Fruit fly (Drosophila melanogaster): ENCODE results near the gene bigmax.

Gene bigmax

dm6 chr3R:27244412-27244741 lies 43.9 kb downstream of the bigmax start (continued):
- TF ChIP-seq CG6791 (GFP tag; IDR thresholded peaks at IDR 0.05; ENCODE audit: partially characterized antibody) (no peak), Drgx (GFP tag; IDR thresholded peaks at IDR 0.05) (no peak), ci (GFP tag; IDR thresholded peaks at IDR 0.05) (0 out of 3 replicates have a peak, but pooled peaks have one; percentile 16), Hr51 (GFP tag; optimal IDR thresholded peaks at IDR 0.05) (no peak), CG9437 (GFP tag; optimal IDR thresholded peaks at IDR 0.05) (no peak), usp (GFP tag; optimal IDR thresholded peaks at IDR 0.05) (no peak), Fer1 (GFP tag; optimal IDR thresholded peaks at IDR 0.05) (no peak), hkb (optimal IDR thresholded peaks at IDR 0.05) (no peak), hkb (GFP tag; IDR thresholded peaks at IDR 0.05) (0 out of 2 replicates have a peak, but pooled peaks have one; percentile 18), CG14860 (GFP tag; IDR thresholded peaks at IDR 0.05; ENCODE audit: partially characterized antibody) (no peak), CG16779 (GFP tag; IDR thresholded peaks at IDR 0.05) (no peak), D19B (GFP tag; optimal IDR thresholded peaks at IDR 0.05) (peak; percentile 16), CG15479 (GFP tag; optimal IDR thresholded peaks at IDR 0.05) (no peak), Xrp1 (GFP tag; IDR thresholded peaks at IDR 0.05) (peak; percentile 35; the same call in 1 of the 2 replicates), CG11560 (tag; IDR thresholded peaks at IDR 0.05) (no peak), D19A (tag; optimal IDR thresholded peaks at IDR 0.05) (peak; percentile 97), Gsc (GFP tag; IDR thresholded peaks at IDR 0.05) (no peak), Side (GFP tag; optimal IDR thresholded peaks at IDR 0.05) (no peak), klu (GFP tag; IDR thresholded peaks at IDR 0.05) (no peak), CG17385 (GFP tag; optimal IDR thresholded peaks at IDR 0.05) (no peak), CG17328 (GFP tag; IDR thresholded peaks at IDR 0.05) (peak; percentile 42; the same call in 1 of the 2 replicates), sob (GFP tag; IDR thresholded peaks at IDR 0.05) (no peak), Dbx (GFP tag; IDR thresholded peaks at IDR 0.05) (no peak), sens (GFP tag) (peak; percentile 82), row (GFP tag; IDR thresholded peaks at IDR 0.05) (peak; percentile 26; the same call in 2 of the 3 replicates), CG11093 (GFP tag; IDR thresholded peaks at IDR 0.05) (no peak), CG12071 (GFP tag; optimal IDR thresholded peaks at IDR 0.05) (no peak), dpn (GFP tag; optimal IDR thresholded peaks at IDR 0.05) (no peak), Antp (GFP tag; optimal IDR thresholded peaks at IDR 0.05) (no peak), CG1024 (GFP tag; IDR thresholded peaks at IDR 0.05) (no peak), CG4730 (GFP tag; IDR thresholded peaks at IDR 0.05) (no peak), CG1602 (GFP tag; optimal IDR thresholded peaks at IDR 0.05) (no peak), Abd-B (GFP tag; optimal IDR thresholded peaks at IDR 0.05) (no peak), CHES-1-like (GFP tag; optimal IDR thresholded peaks at IDR 0.05) (no peak), Hr39 (optimal IDR thresholded peaks at IDR 0.05) (no peak)

- no peak for TF ChIP-seq Hr51 (GFP tag; optimal IDR thresholded peaks at IDR 0.05)
- TF ChIP-seq lola (GFP tag; optimal IDR thresholded peaks at IDR 0.05): no peak
- no peak for TF ChIP-seq sd (tag; optimal IDR thresholded peaks at IDR 0.05)
- TF ChIP-seq CG16813 (GFP tag; IDR thresholded peaks at IDR 0.05; ENCODE audit: partially characterized antibody): no peak
- no peak for TF ChIP-seq CG3726 (GFP tag; IDR thresholded peaks at IDR 0.05)
- no peak for TF ChIP-seq bbx (GFP tag; IDR thresholded peaks at IDR 0.05; ENCODE audit: partially characterized antibody)
- no peak for TF ChIP-seq Gsc (GFP tag; IDR thresholded peaks at IDR 0.05)
- no peak for TF ChIP-seq Bdp1 (GFP tag; optimal IDR thresholded peaks at IDR 0.05)
- TF ChIP-seq Pdp1 (GFP tag; optimal IDR thresholded peaks at IDR 0.05): no peak
- TF ChIP-seq chn (GFP tag; optimal IDR thresholded peaks at IDR 0.05): no peak
- TF ChIP-seq Hey (tag; optimal IDR thresholded peaks at IDR 0.05): no peak
- TF ChIP-seq Ravus (GFP tag; IDR thresholded peaks at IDR 0.05): no peak
Measured at dm6 chr3R:27240967-27241366, 47.4 kb downstream of the bigmax start, which contains the start of gene CG17991. Gene CG17991, plus strand, starts transcription at chr3R:27241267.

Measured in whole organism, embryonic.